Worm (Caenorhabditis elegans) whole organism, late embryonic: ENCODE data around the gene nipa-1.

Experiments used
- C38D4.7 ChIP-seq: fragments of 200-800 bp; sonication (Bioruptor generic); optimal IDR thresholded peaks from 2 replicates; lab custom pipeline; 2018; ENCODE audit warnings: mild to moderate bottlenecking, missing genetic modification characterization, moderate library complexity, missing compliant biosample characterization
- F13H6.1 ChIP-seq: sonication (generic microtip); optimal IDR thresholded peaks from 2 replicates; lab custom pipeline; 2016; ENCODE audit warnings: missing genetic modification characterization, missing compliant biosample characterization
- K02D7.2 ChIP-seq: sonication (generic microtip); optimal IDR thresholded peaks from 2 replicates; lab custom pipeline; 2017; ENCODE audit warnings: mild to moderate bottlenecking, missing genetic modification characterization, missing compliant biosample characterization
- K09A11.1 ChIP-seq: sonication (generic microtip); optimal IDR thresholded peaks from 2 replicates; lab custom pipeline; 2017; ENCODE audit warnings: antibody characterized with exemption, mild to moderate bottlenecking, missing genetic modification characterization, missing compliant biosample characterization; ENCODE audit not compliant: insufficient read depth
- T23F11.4 ChIP-seq: fragments of 200-800 bp; sonication (Bioruptor generic); optimal IDR thresholded peaks from 2 replicates; lab custom pipeline; 2018; ENCODE audit warnings: mild to moderate bottlenecking, missing genetic modification characterization, missing compliant biosample characterization
- Y22D7AL.16 ChIP-seq: sonication (generic microtip); optimal IDR thresholded peaks from 2 replicates; lab custom pipeline; 2016; ENCODE audit warnings: missing genetic modification characterization, missing compliant biosample characterization
- ahr-1 ChIP-seq: sonication (generic microtip); optimal IDR thresholded peaks from 2 replicates; lab custom pipeline; 2016; ENCODE audit warnings: missing genetic modification characterization, missing compliant biosample characterization
- ama-1 ChIP-seq: fragments of 150-350 bp; optimal IDR thresholded peaks from 2 replicates; lab custom pipeline; 2014
- ceh-18 ChIP-seq: sonication (generic microtip); optimal IDR thresholded peaks from 2 replicates; lab custom pipeline; 2016; ENCODE audit warnings: missing genetic modification characterization, missing compliant biosample characterization
- ceh-24 ChIP-seq: sonication (generic microtip); optimal IDR thresholded peaks from 2 replicates; lab custom pipeline; 2016; ENCODE audit warnings: mild to moderate bottlenecking, missing genetic modification characterization, missing compliant biosample characterization
- ceh-30 ChIP-seq: fragments of 150-350 bp; optimal IDR thresholded peaks from 2 replicates; lab custom pipeline; 2014; ENCODE audit warnings: missing biosample characterization, missing genetic modification characterization
- ceh-31 ChIP-seq: sonication (generic microtip); optimal IDR thresholded peaks from 2 replicates; lab custom pipeline; 2016; ENCODE audit warnings: missing genetic modification characterization, missing compliant biosample characterization
- ceh-6 ChIP-seq: fragments of 200-800 bp; sonication (Bioruptor generic); optimal IDR thresholded peaks from 2 replicates; lab custom pipeline; 2018; ENCODE audit warnings: mild to moderate bottlenecking, missing genetic modification characterization, missing compliant biosample characterization
- ceh-9 ChIP-seq: sonication (generic microtip); optimal IDR thresholded peaks from 2 replicates; lab custom pipeline; 2016; ENCODE audit warnings: mild to moderate bottlenecking, missing genetic modification characterization, inconsistent platforms, missing compliant biosample characterization
- che-1 ChIP-seq: sonication (generic microtip); optimal IDR thresholded peaks from 2 replicates; lab custom pipeline; 2016; ENCODE audit warnings: mild to moderate bottlenecking, missing genetic modification characterization, missing compliant biosample characterization
- dmd-4 ChIP-seq: sonication (generic microtip); optimal IDR thresholded peaks from 2 replicates; lab custom pipeline; 2016; ENCODE audit warnings: borderline replicate concordance, missing genetic modification characterization, missing compliant biosample characterization
- elt-2 ChIP-seq: sonication (generic microtip); optimal IDR thresholded peaks from 2 replicates; lab custom pipeline; 2016; ENCODE audit warnings: missing genetic modification reagents, missing genetic modification characterization, missing compliant biosample characterization
- elt-4 ChIP-seq: sonication (generic microtip); optimal IDR thresholded peaks from 2 replicates; lab custom pipeline; 2016; ENCODE audit warnings: missing genetic modification characterization, missing compliant biosample characterization
- ets-4 ChIP-seq: sonication (generic microtip); optimal IDR thresholded peaks from 2 replicates; lab custom pipeline; 2016; ENCODE audit warnings: missing genetic modification characterization, missing compliant biosample characterization
- fkh-10 ChIP-seq: fragments of 150-350 bp; optimal IDR thresholded peaks from 2 replicates; lab custom pipeline; 2014; ENCODE audit warnings: missing biosample characterization, missing genetic modification reagents, missing genetic modification characterization
- fkh-6 ChIP-seq: sonication (generic microtip); optimal IDR thresholded peaks from 2 replicates; lab custom pipeline; 2016; ENCODE audit warnings: missing genetic modification characterization, missing compliant biosample characterization
- gmeb-2 ChIP-seq: sonication (generic microtip); optimal IDR thresholded peaks from 2 replicates; lab custom pipeline; 2016; ENCODE audit warnings: missing genetic modification characterization, inconsistent platforms, missing compliant biosample characterization
- hlh-15 ChIP-seq: sonication (generic microtip); optimal IDR thresholded peaks from 2 replicates; lab custom pipeline; 2016; ENCODE audit warnings: missing genetic modification characterization, missing compliant biosample characterization
- hlh-30 ChIP-seq: sonication (generic microtip); optimal IDR thresholded peaks from 2 replicates; lab custom pipeline; 2017; ENCODE audit warnings: antibody characterized with exemption, missing genetic modification characterization, missing compliant biosample characterization; ENCODE audit not compliant: insufficient read depth
- hlh-6 ChIP-seq: sonication (generic microtip); optimal IDR thresholded peaks from 2 replicates; lab custom pipeline; 2016; ENCODE audit warnings: missing genotype, missing genetic modification characterization, missing compliant biosample characterization
- hlh-8 ChIP-seq: sonication (generic microtip); optimal IDR thresholded peaks from 2 replicates; lab custom pipeline; 2016; ENCODE audit warnings: missing genotype, missing genetic modification characterization, missing compliant biosample characterization
- madf-2 ChIP-seq: sonication (generic microtip); optimal IDR thresholded peaks from 2 replicates; lab custom pipeline; 2017; ENCODE audit warnings: missing genetic modification characterization, missing compliant biosample characterization
- mec-3 ChIP-seq: sonication (generic microtip); optimal IDR thresholded peaks from 2 replicates; lab custom pipeline; 2016; ENCODE audit warnings: borderline replicate concordance, missing genetic modification characterization, missing compliant biosample characterization
- nhr-232 ChIP-seq: sonication (generic microtip); optimal IDR thresholded peaks from 2 replicates; lab custom pipeline; 2016; ENCODE audit warnings: missing genetic modification characterization, missing compliant biosample characterization
- odd-2 ChIP-seq: sonication (generic microtip); optimal IDR thresholded peaks from 2 replicates; lab custom pipeline; 2017; ENCODE audit warnings: antibody characterized with exemption, mild to moderate bottlenecking, missing genetic modification characterization, missing compliant biosample characterization
- pag-3 ChIP-seq: sonication (generic microtip); optimal IDR thresholded peaks from 2 replicates; lab custom pipeline; 2016; ENCODE audit warnings: missing compliant biosample characterization, missing genetic modification characterization, borderline replicate concordance
- pax-1 ChIP-seq: fragments of 150-350 bp; optimal IDR thresholded peaks from 2 replicates; lab custom pipeline; 2014; ENCODE audit warnings: missing biosample characterization, missing genetic modification characterization
- pha-4 ChIP-seq: fragments of 150-350 bp; optimal IDR thresholded peaks from 2 replicates; lab custom pipeline; 2018; ENCODE audit warnings: missing biosample characterization, missing genetic modification reagents, missing genetic modification characterization
- rnt-1 ChIP-seq: sonication (generic microtip); optimal IDR thresholded peaks from 2 replicates; lab custom pipeline; 2016; ENCODE audit warnings: missing genetic modification characterization, missing compliant biosample characterization
- sox-2 ChIP-seq: fragments of 200-800 bp; sonication (Bioruptor generic); IDR thresholded peaks from 2 replicates; pipeline ENCODE4 v1.3.6; 2022; ENCODE audit warnings: missing genetic modification reagents, missing genetic modification characterization, missing compliant biosample characterization
- tbx-2 ChIP-seq: sonication (generic microtip); optimal IDR thresholded peaks from 2 replicates; lab custom pipeline; 2016; ENCODE audit warnings: missing genetic modification characterization, missing compliant biosample characterization
- tbx-7 ChIP-seq: sonication (generic microtip); optimal IDR thresholded peaks from 2 replicates; lab custom pipeline; 2016; ENCODE audit warnings: missing genotype, missing genetic modification characterization, missing compliant biosample characterization
- unc-3 ChIP-seq, 2 experiments: fragments of 200-800 bp in 1 of 2; sonication (Bioruptor generic) in 1 of 2; sonication (generic microtip) in 1 of 2; conservative IDR thresholded peaks in 1 of 2; optimal IDR thresholded peaks in 1 of 2; 2 replicates each; pipeline versions ENCODE4 v1.3.6 to Lab custom; 2016 to 2022; ENCODE audit warnings: missing compliant biosample characterization in 2 of 2, missing genetic modification characterization in 2 of 2, missing genetic modification reagents in 1 of 2
- unc-42 ChIP-seq: sonication (generic microtip); optimal IDR thresholded peaks from 2 replicates; lab custom pipeline; 2016; ENCODE audit warnings: missing genotype, missing genetic modification characterization, missing compliant biosample characterization
- unc-55 ChIP-seq: sonication (generic microtip); optimal IDR thresholded peaks from 2 replicates; lab custom pipeline; 2017; ENCODE audit warnings: missing biosample characterization, missing genetic modification reagents, missing genetic modification characterization
- zip-5 ChIP-seq: sonication (generic microtip); optimal IDR thresholded peaks from 2 replicates; lab custom pipeline; 2016; ENCODE audit warnings: missing genetic modification characterization, missing compliant biosample characterization

nipa-1 gene

ce11 chrIII:3112001-3112400 lies 14.9 kb downstream of the nipa-1 start:
- no peak for TF ChIP-seq dmd-4 (tag; lab: Kevin White, UChicago)
- no peak for TF ChIP-seq hlh-8 (tag; lab: Kevin White, UChicago)
- TF ChIP-seq ahr-1, result no peak
- no peak for TF ChIP-seq K02D7.2
- no peak for TF ChIP-seq gmeb-2 (tag; lab: Kevin White, UChicago)
- no peak for TF ChIP-seq T23F11.4 (GFP tag; lab: Kevin White, UChicago)
- TF ChIP-seq elt-2 (tag; lab: Kevin White, UChicago), result no peak
- TF ChIP-seq tbx-2 (tag; lab: Kevin White, UChicago), result no peak
- no peak for TF ChIP-seq nhr-232
- TF ChIP-seq F13H6.1, result no peak
- TF ChIP-seq unc-3 (GFP tag; conservative IDR thresholded peaks at IDR 0.05; lab: Robert Waterston, UW), result no peak
- no peak for TF ChIP-seq unc-3 (tag; optimal IDR thresholded peaks at IDR 0.05; lab: Kevin White, UChicago)
- no peak for TF ChIP-seq odd-2 (tag; lab: Kevin White, UChicago)
- TF ChIP-seq C38D4.7 (GFP tag; lab: Kevin White, UChicago), result no peak
- TF ChIP-seq ceh-6 (GFP tag; lab: Kevin White, UChicago), result no peak
- no peak for TF ChIP-seq unc-42 (tag; lab: Kevin White, UChicago)
- no peak for TF ChIP-seq ceh-18 (tag; lab: Kevin White, UChicago)

ce11 chrIII:3111534-3111933 lies 15.4 kb downstream of the nipa-1 start:
- no peak for TF ChIP-seq dmd-4 (tag; lab: Kevin White, UChicago)
- no peak for TF ChIP-seq ets-4 (tag; lab: Kevin White, UChicago)

ce11 chrIII:3110614-3111013 lies 16.3 kb downstream of the nipa-1 start:
- TF ChIP-seq nhr-232 (no peak), pha-4 (tag; lab: Kevin White, UChicago) (no peak), ets-4 (tag; lab: Kevin White, UChicago) (no peak), unc-55 (no peak), tbx-7 (tag; lab: Kevin White, UChicago) (no peak)
- TF ChIP-seq, all 69 proteins: peak for 0

- TF ChIP-seq zip-5 (tag; lab: Kevin White, UChicago) (no peak), nhr-232 (no peak), madf-2 (tag; lab: Kevin White, UChicago) (no peak), ceh-31 (tag; lab: Kevin White, UChicago) (no peak), pax-1 (tag; lab: Kevin White, UChicago) (no peak), sox-2 (GFP tag; lab: Robert Waterston, UW) (no peak), hlh-15 (tag; lab: Kevin White, UChicago) (no peak), tbx-7 (tag; lab: Kevin White, UChicago) (no peak), pag-3 (tag; lab: Kevin White, UChicago) (no peak), elt-4 (tag; lab: Kevin White, UChicago) (no peak), gmeb-2 (tag; lab: Kevin White, UChicago) (no peak), rnt-1 (tag; lab: Kevin White, UChicago) (no peak), ceh-9 (tag; lab: Kevin White, UChicago) (no peak), ets-4 (tag; lab: Kevin White, UChicago) (no peak), Y22D7AL.16 (tag; lab: Kevin White, UChicago) (no peak), unc-42 (tag; lab: Kevin White, UChicago) (no peak), K09A11.1 (tag; lab: Kevin White, UChicago) (no peak), odd-2 (tag; lab: Kevin White, UChicago) (no peak)
These were observed 17.4 kb downstream of the nipa-1 start for ce11 chrIII:3109564-3109963.

ce11 chrIII:3108804-3109203 lies 18.1 kb downstream of the nipa-1 start:
- TF ChIP-seq ama-1 (lab: Kevin White, UChicago) (no peak), nhr-232 (no peak), pax-1 (tag; lab: Kevin White, UChicago) (no peak), mec-3 (tag; lab: Kevin White, UChicago) (no peak), pha-4 (tag; lab: Kevin White, UChicago) (no peak), ceh-24 (no peak), ceh-30 (no peak), T23F11.4 (GFP tag; lab: Kevin White, UChicago) (no peak), K09A11.1 (tag; lab: Kevin White, UChicago) (no peak), fkh-10 (GFP tag; lab: Kevin White, UChicago) (no peak), ceh-9 (tag; lab: Kevin White, UChicago) (no peak), tbx-2 (tag; lab: Kevin White, UChicago) (no peak), che-1 (tag; lab: Kevin White, UChicago) (no peak), zip-5 (tag; lab: Kevin White, UChicago) (no peak), hlh-6 (tag; lab: Kevin White, UChicago) (no peak), ceh-18 (tag; lab: Kevin White, UChicago) (no peak), tbx-7 (tag; lab: Kevin White, UChicago) (no peak), hlh-30 (tag; lab: Kevin White, UChicago) (no peak), rnt-1 (tag; lab: Kevin White, UChicago) (no peak), fkh-6 (tag; lab: Kevin White, UChicago) (no peak)
